Fruit fly (Drosophila melanogaster): ENCODE results near the gene clumsy.

clumsy gene

dm6 chr2L:21245093-21245736 is 38.9 kb downstream of the clumsy start:
- no peak for TF ChIP-seq Sox14 (GFP tag; optimal IDR thresholded peaks at IDR 0.05)
- peak; percentile 31 for TF ChIP-seq CG3919 (GFP tag; optimal IDR thresholded peaks at IDR 0.05)
- no peak for TF ChIP-seq Ets21C (GFP tag; optimal IDR thresholded peaks at IDR 0.05)
- TF ChIP-seq ss (GFP tag; optimal IDR thresholded peaks at IDR 0.05): peak in 1 of 2 experiments; percentile 85
- no peak for TF ChIP-seq vri (GFP tag; optimal IDR thresholded peaks at IDR 0.05)
- TF ChIP-seq Gug (GFP tag; IDR thresholded peaks at IDR 0.05): no peak
- no peak for TF ChIP-seq pdm3 (GFP tag; optimal IDR thresholded peaks at IDR 0.05)
- no peak for TF ChIP-seq cyc (GFP tag; optimal IDR thresholded peaks at IDR 0.05)
- no peak for TF ChIP-seq CG34406 (GFP tag; optimal IDR thresholded peaks at IDR 0.05)
- TF ChIP-seq CG6854 (GFP tag; optimal IDR thresholded peaks at IDR 0.05): no peak
- TF ChIP-seq CG11762 (GFP tag; optimal IDR thresholded peaks at IDR 0.05; ENCODE audit: insufficient read depth): no peak
- TF ChIP-seq acj6 (GFP tag; optimal IDR thresholded peaks at IDR 0.05): no peak
- TF ChIP-seq svp (GFP tag): no peak
- TF ChIP-seq salr (GFP tag; optimal IDR thresholded peaks at IDR 0.05): no peak
- no peak for TF ChIP-seq fkh (GFP tag; optimal IDR thresholded peaks at IDR 0.05)
- TF ChIP-seq Sox15 (GFP tag; optimal IDR thresholded peaks at IDR 0.05): no peak
- no peak for TF ChIP-seq CG16779 (tag; optimal IDR thresholded peaks at IDR 0.05)
- no peak for TF ChIP-seq Sox102F (GFP tag; optimal IDR thresholded peaks at IDR 0.05)
- no peak for TF ChIP-seq Eip93F (GFP tag; optimal IDR thresholded peaks at IDR 0.05)
- 0 out of 3 replicates have a peak, but pooled peaks have one; percentile 16 for TF ChIP-seq CG8119 (GFP tag; IDR thresholded peaks at IDR 0.05)
- peak; percentile 42; the same call in 2 of the 3 replicates for TF ChIP-seq CG6163 (GFP tag; IDR thresholded peaks at IDR 0.05)
- TF ChIP-seq dsx (GFP tag; optimal IDR thresholded peaks at IDR 0.05; ENCODE audit: poor library complexity, severe bottlenecking): no peak
- no peak for TF ChIP-seq CG10669 (GFP tag; optimal IDR thresholded peaks at IDR 0.05)
- no peak for TF ChIP-seq Smox (GFP tag; optimal IDR thresholded peaks at IDR 0.05)
- 0 out of 2 replicates have a peak, but pooled peaks have one; percentile 17 for TF ChIP-seq CG15336 (GFP tag; IDR thresholded peaks at IDR 0.05)
- TF ChIP-seq achi (GFP tag; optimal IDR thresholded peaks at IDR 0.05): no peak
- TF ChIP-seq dac (GFP tag; optimal IDR thresholded peaks at IDR 0.05): no peak
- no peak for TF ChIP-seq spab (GFP tag; optimal IDR thresholded peaks at IDR 0.05)
- TF ChIP-seq CG9139 (GFP tag; optimal IDR thresholded peaks at IDR 0.05): no peak
- no peak for TF ChIP-seq fd59A (GFP tag; optimal IDR thresholded peaks at IDR 0.05)
- no peak for TF ChIP-seq Met (GFP tag; optimal IDR thresholded peaks at IDR 0.05)
- no peak for TF ChIP-seq CG6808 (GFP tag; optimal IDR thresholded peaks at IDR 0.05)
- TF ChIP-seq Hr39 (GFP tag; optimal IDR thresholded peaks at IDR 0.05): no peak
- no peak for TF ChIP-seq CG6276 (GFP tag; optimal IDR thresholded peaks at IDR 0.05)
- no peak for TF ChIP-seq eg (GFP tag; IDR thresholded peaks at IDR 0.05)
- TF ChIP-seq CG11294 (GFP tag; IDR thresholded peaks at IDR 0.05): no peak
- peak; percentile 21 for TF ChIP-seq Eip75B (GFP tag; optimal IDR thresholded peaks at IDR 0.05)
- no peak for TF ChIP-seq net (GFP tag; optimal IDR thresholded peaks at IDR 0.05)
- TF ChIP-seq esn (GFP tag; optimal IDR thresholded peaks at IDR 0.05): no peak
- no peak for TF ChIP-seq fd85E (GFP tag; optimal IDR thresholded peaks at IDR 0.05)
- no peak for TF ChIP-seq CG32006 (GFP tag; optimal IDR thresholded peaks at IDR 0.05)
- no peak for TF ChIP-seq CG4318 (GFP tag; optimal IDR thresholded peaks at IDR 0.05)
- no peak for TF ChIP-seq Ets96B (tag; optimal IDR thresholded peaks at IDR 0.05)
- no peak for TF ChIP-seq lz (GFP tag; optimal IDR thresholded peaks at IDR 0.05)
- no peak for TF ChIP-seq CG8319 (GFP tag; optimal IDR thresholded peaks at IDR 0.05)
- TF ChIP-seq Eip78C (GFP tag): peak; percentile 43
- TF ChIP-seq CG1621 (tag; optimal IDR thresholded peaks at IDR 0.05): peak; percentile 37
- no peak for TF ChIP-seq CG11902 (GFP tag; optimal IDR thresholded peaks at IDR 0.05)
- TF ChIP-seq OdsH (GFP tag; optimal IDR thresholded peaks at IDR 0.05): no peak
- TF ChIP-seq Hr4 (GFP tag; optimal IDR thresholded peaks at IDR 0.05): no peak
- no peak for TF ChIP-seq CG31627 (GFP tag; optimal IDR thresholded peaks at IDR 0.05)
- no peak for TF ChIP-seq CG8632 (GFP tag; optimal IDR thresholded peaks at IDR 0.05)

All from whole organism, prepupa.